Worm (Caenorhabditis elegans): ENCODE measurements around the gene E02H1.6.

DNA sequence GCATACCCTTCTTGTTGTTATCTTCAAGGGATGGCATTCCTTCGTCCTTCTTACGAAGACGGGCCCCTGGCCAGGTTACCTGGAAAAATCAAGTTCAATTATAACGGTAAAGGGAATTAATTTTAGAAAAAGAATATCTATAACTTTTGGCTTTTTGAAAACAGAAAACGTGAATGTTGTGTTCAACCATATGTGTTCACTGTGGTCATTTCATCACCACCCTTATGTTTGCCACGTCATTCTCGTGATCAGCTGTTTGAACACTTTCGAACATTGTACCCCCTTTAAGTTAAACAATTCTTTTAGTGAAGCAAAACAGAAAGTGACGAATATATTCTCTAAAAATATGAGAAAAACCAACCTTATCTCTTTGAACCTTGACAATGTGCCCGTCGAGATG lies 22.3 kb downstream of the E02H1.6 start:
- no peak for TF ChIP-seq snpc-4 (tag; optimal IDR thresholded peaks at IDR 0.05)
- no peak for TF ChIP-seq jun-1 (tag; optimal IDR thresholded peaks at IDR 0.05)
- no peak for TF ChIP-seq fkh-10 (GFP tag; optimal IDR thresholded peaks at IDR 0.05)
- no peak for TF ChIP-seq mdl-1 (tag; optimal IDR thresholded peaks at IDR 0.05)
- no peak for TF ChIP-seq nhr-25 (tag; optimal IDR thresholded peaks at IDR 0.05; ENCODE audit: borderline replicate concordance, insufficient read depth)
- no peak for TF ChIP-seq nhr-237 (tag; optimal IDR thresholded peaks at IDR 0.05)
- no peak for TF ChIP-seq ces-1 (GFP tag; optimal IDR thresholded peaks at IDR 0.05)
- no peak for TF ChIP-seq egl-27 (tag; optimal IDR thresholded peaks at IDR 0.05)
- no peak for TF ChIP-seq pqm-1 (tag; optimal IDR thresholded peaks at IDR 0.05)
- TF ChIP-seq nhr-6 (tag; optimal IDR thresholded peaks at IDR 0.05), result no peak
- no peak for TF ChIP-seq daf-12 (tag; optimal IDR thresholded peaks at IDR 0.05)
- no peak for TF ChIP-seq ceh-32 (tag; optimal IDR thresholded peaks at IDR 0.05; ENCODE audit: poor library complexity)
- TF ChIP-seq T20F7.1 (GFP tag; optimal IDR thresholded peaks at IDR 0.05), result no peak
